Fruit fly (Drosophila melanogaster): ENCODE data around the gene CG42654.

The CG42654 gene

dm6 chr3L:19939024-19939423, 15.3 kb downstream of the CG42654 start, which contains the start of gene Ac76E (continued):
- TF ChIP-seq CG5245 (GFP tag; optimal IDR thresholded peaks at IDR 0.05) (no peak), CG42726 (GFP tag; IDR thresholded peaks at IDR 0.05; ENCODE audit: partially characterized antibody) (no peak), pan (optimal IDR thresholded peaks at IDR 0.05) (no peak), pan (GFP tag; optimal IDR thresholded peaks at IDR 0.05 in 1 of 2, IDR thresholded peaks at IDR 0.05 in 1 of 2) (peak in 1 of 2 experiments; percentile 17), CG11696 (GFP tag; IDR thresholded peaks at IDR 0.05) (no peak), CG34376 (GFP tag; optimal IDR thresholded peaks at IDR 0.05) (peak; percentile 30), CG14965 (GFP tag; optimal IDR thresholded peaks at IDR 0.05; ENCODE audit: borderline replicate concordance) (no peak), CG13123 (GFP tag; optimal IDR thresholded peaks at IDR 0.05) (no peak), crc (GFP tag; optimal IDR thresholded peaks at IDR 0.05) (no peak), CG30020 (tag; optimal IDR thresholded peaks at IDR 0.05) (no peak), CG8089 (GFP tag; optimal IDR thresholded peaks at IDR 0.05) (no peak), psq (GFP tag; optimal IDR thresholded peaks at IDR 0.05) (no peak), bab2 (GFP tag; optimal IDR thresholded peaks at IDR 0.05) (no peak), eve (GFP tag; optimal IDR thresholded peaks at IDR 0.05) (no peak), CG15696 (tag; optimal IDR thresholded peaks at IDR 0.05) (no peak), Rfx (GFP tag; IDR thresholded peaks at IDR 0.05) (peak; percentile 35; the same call in 1 of the 2 replicates), ATbp (GFP tag; optimal IDR thresholded peaks at IDR 0.05) (no peak), CG11504 (tag; optimal IDR thresholded peaks at IDR 0.05) (peak; percentile 100), Eip74EF (GFP tag; optimal IDR thresholded peaks at IDR 0.05) (no peak), ase (GFP tag; IDR thresholded peaks at IDR 0.05) (no peak), scrt (GFP tag; optimal IDR thresholded peaks at IDR 0.05) (peak; percentile 91), Elba2 (GFP tag; optimal IDR thresholded peaks at IDR 0.05) (peak; percentile 77), CG9215 (GFP tag; IDR thresholded peaks at IDR 0.05) (no peak), CG32767 (GFP tag; IDR thresholded peaks at IDR 0.05) (no peak), crol (GFP tag; IDR thresholded peaks at IDR 0.05) (no peak), CG2199 (GFP tag; IDR thresholded peaks at IDR 0.05) (peak; percentile 60; the same call in 1 of the 3 replicates), Hey (tag; optimal IDR thresholded peaks at IDR 0.05) (no peak), p53 (GFP tag; optimal IDR thresholded peaks at IDR 0.05) (no peak), CG11723 (GFP tag; optimal IDR thresholded peaks at IDR 0.05) (no peak), CG3281 (GFP tag; optimal IDR thresholded peaks at IDR 0.05) (peak; percentile 29), trem (tag; optimal IDR thresholded peaks at IDR 0.05) (no peak), corto (GFP tag; optimal IDR thresholded peaks at IDR 0.05) (no peak), CG18262 (tag; optimal IDR thresholded peaks at IDR 0.05) (no peak), CG14441 (GFP tag; IDR thresholded peaks at IDR 0.05) (no peak), B-H1 (GFP tag; IDR thresholded peaks at IDR 0.05) (no peak; the same call in 2 of the 3 replicates), lab (GFP tag; optimal IDR thresholded peaks at IDR 0.05) (peak; percentile 51), cad (GFP tag; optimal IDR thresholded peaks at IDR 0.05) (no peak), phol (tag; optimal IDR thresholded peaks at IDR 0.05) (no peak), unc-4 (GFP tag; IDR thresholded peaks at IDR 0.05; ENCODE audit: partially characterized antibody) (no peak), sens-2 (GFP tag; IDR thresholded peaks at IDR 0.05) (no peak), Jarid2 (GFP tag; optimal IDR thresholded peaks at IDR 0.05) (peak; percentile 92), CG12219 (GFP tag; optimal IDR thresholded peaks at IDR 0.05) (no peak), Bteb2 (GFP tag; optimal IDR thresholded peaks at IDR 0.05) (no peak), lbe (GFP tag; optimal IDR thresholded peaks at IDR 0.05) (no peak), jing (GFP tag; optimal IDR thresholded peaks at IDR 0.05) (no peak), bowl (GFP tag; IDR thresholded peaks at IDR 0.05) (no peak), peb (GFP tag; IDR thresholded peaks at IDR 0.05) (no peak), vvl (GFP tag; IDR thresholded peaks at IDR 0.05) (no peak; the same call in 1 of the 2 replicates), Oli (tag; optimal IDR thresholded peaks at IDR 0.05) (no peak), dysf (GFP tag; IDR thresholded peaks at IDR 0.05) (no peak; the same call in 2 of the 3 replicates), ssp (GFP tag; IDR thresholded peaks at IDR 0.05) (no peak), CG7839 (tag; optimal IDR thresholded peaks at IDR 0.05) (no peak)

Measured in whole organism, embryonic.